Fruit fly (Drosophila melanogaster) S2 (cell line): Measurements from ENCODE around the gene Cpr73D.

Experiments
- CG8478 ChIP-seq: fragments of >200 bp; optimal IDR thresholded peaks from 2 replicates; lab custom pipeline; 2018
- CTCF ChIP-seq, 2 experiments: fragments of >200 bp; optimal IDR thresholded peaks; 2 replicates each; lab custom pipeline; 2018

DNA sequence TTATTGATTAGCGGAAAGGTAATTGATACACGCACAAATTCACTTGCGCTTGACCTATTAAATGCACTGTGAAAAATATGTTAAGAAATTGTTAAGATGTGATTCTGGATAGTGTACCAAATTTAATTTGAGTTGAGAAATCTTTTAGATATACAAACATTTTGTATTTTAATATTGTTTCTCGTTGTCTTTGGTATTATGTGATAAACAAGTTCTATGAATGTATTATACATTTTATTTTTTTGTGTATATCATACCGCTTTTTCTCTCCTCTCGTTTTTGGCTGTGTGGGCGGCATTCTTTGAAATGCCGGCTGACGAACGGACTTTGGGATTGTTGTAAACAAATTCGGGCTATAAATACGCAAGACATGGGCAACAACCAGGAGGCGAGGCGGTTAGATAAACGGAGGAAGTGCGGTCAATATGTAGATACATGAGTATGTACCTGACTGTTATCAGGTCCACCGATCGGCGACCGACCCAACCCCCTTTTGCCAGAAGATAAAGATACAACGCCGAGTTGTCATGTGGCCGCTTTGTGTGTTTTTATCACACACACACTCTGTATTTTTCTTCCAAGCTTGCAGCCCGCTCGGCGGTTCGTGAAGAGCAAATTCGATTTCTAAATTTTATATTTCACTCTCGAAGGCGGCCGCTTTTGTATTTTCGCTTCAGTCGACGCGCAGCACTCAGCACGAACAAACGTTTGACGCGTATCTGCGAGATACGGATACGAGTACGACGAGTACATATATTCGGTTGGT, 538 bp downstream of the Cpr73D start:
- TF ChIP-seq CG8478 (lab: Kevin White, UChicago) (no peak), CTCF (optimal IDR thresholded peaks at IDR 0.05; lab: Kevin White, UChicago) (no peak)
